Worm (Caenorhabditis elegans): ENCODE data around the gene pygl-1.
"Not testable (repeated sequence)": the region's sequence is repeated elsewhere in the genome, so short reads cannot be mapped to it uniquely, and the experiment has no call there.

The pygl-1 gene

ce11 chrV:3578813-3579212 lies at the start of gene pygl-1:
Gene pygl-1 (plus strand): TSS chrV:3579023.
- no peak for TF ChIP-seq unc-62 (GFP tag; optimal IDR thresholded peaks at IDR 0.05)

ce11 chrV:3530403-3530802 lies 48.4 kb upstream of the pygl-1 start, which contains the start of gene srbc-66:
Gene srbc-66 (plus strand): TSS chrV:3530703.
- TF ChIP-seq unc-62 (GFP tag; optimal IDR thresholded peaks at IDR 0.05) = no peak

- no peak for TF ChIP-seq unc-62 (GFP tag; optimal IDR thresholded peaks at IDR 0.05)
Measured at ce11 chrV:3535260-3535659, 43.6 kb upstream of the pygl-1 start, which contains the start of gene nhr-221. Gene nhr-221 (minus strand): TSS chrV:3535360.

- no peak for TF ChIP-seq unc-62 (GFP tag; optimal IDR thresholded peaks at IDR 0.05)
Measured at ce11 chrV:3538307-3538706, 40.5 kb upstream of the pygl-1 start, which contains the start of gene nhr-93. Gene nhr-93 (minus strand): TSS chrV:3538407.

- TF ChIP-seq unc-62 (GFP tag; optimal IDR thresholded peaks at IDR 0.05) = no peak
Measured at ce11 chrV:3541117-3541516, 37.7 kb upstream of the pygl-1 start, which contains the start of gene srbc-67. Gene srbc-67 (minus strand): TSS chrV:3541217.

ce11 chrV:3543344-3543743 lies 35.5 kb upstream of the pygl-1 start, which contains the start of gene nhr-222:
Gene nhr-222 (minus strand): TSS chrV:3543444.
- TF ChIP-seq unc-62 (GFP tag; optimal IDR thresholded peaks at IDR 0.05) = no peak

ce11 chrV:3546517-3546916 lies 32.3 kb upstream of the pygl-1 start, which contains the start of gene srbc-68:
Gene srbc-68 (minus strand): TSS chrV:3546617.
- TF ChIP-seq unc-62 (GFP tag; optimal IDR thresholded peaks at IDR 0.05) = no peak

- no peak for TF ChIP-seq unc-62 (GFP tag; optimal IDR thresholded peaks at IDR 0.05)
Measured at ce11 chrV:3548798-3549197, 30.0 kb upstream of the pygl-1 start, which contains the start of gene srw-130. Gene srw-130 (minus strand): TSS chrV:3548898.

- TF ChIP-seq unc-62 (GFP tag; optimal IDR thresholded peaks at IDR 0.05) = no peak
Measured at ce11 chrV:3549553-3549952, 29.3 kb upstream of the pygl-1 start, which contains the start of gene sri-21. Gene sri-21 (plus strand): TSS chrV:3549853.

ce11 chrV:3551765-3552164 lies 27.1 kb upstream of the pygl-1 start, which contains the start of gene grl-28:
Gene grl-28 (minus strand): TSS chrV:3551865.
- no peak for TF ChIP-seq unc-62 (GFP tag; optimal IDR thresholded peaks at IDR 0.05)

ce11 chrV:3552740-3553469 lies 25.9 kb upstream of the pygl-1 start, which contains the start of gene T24A6.20:
Gene T24A6.20 (plus strand): TSS chrV:3553134.
- TF ChIP-seq unc-62 (GFP tag; optimal IDR thresholded peaks at IDR 0.05) = no peak

ce11 chrV:3554869-3555268 lies 24.0 kb upstream of the pygl-1 start, which contains the start of gene grl-29:
Gene grl-29 (minus strand): TSS chrV:3555236.
- TF ChIP-seq unc-62 (GFP tag; optimal IDR thresholded peaks at IDR 0.05) = no peak

ce11 chrV:3555986-3556385 lies 22.8 kb upstream of the pygl-1 start, which contains the start of gene grl-30:
Gene grl-30 (plus strand): TSS chrV:3556286.
- no peak for TF ChIP-seq unc-62 (GFP tag; optimal IDR thresholded peaks at IDR 0.05)

ce11 chrV:3557422-3557821 lies 21.4 kb upstream of the pygl-1 start, which contains the start of gene grl-31:
Gene grl-31 (minus strand): TSS chrV:3557778.
- no peak for TF ChIP-seq unc-62 (GFP tag; optimal IDR thresholded peaks at IDR 0.05)

- TF ChIP-seq unc-62 (GFP tag; optimal IDR thresholded peaks at IDR 0.05) = not testable (repeated sequence)
Measured at ce11 chrV:3558744-3559143, 20.1 kb upstream of the pygl-1 start, which contains the start of gene T24A6.1. Gene T24A6.1 (plus strand): TSS chrV:3559044.

- not testable (repeated sequence) for TF ChIP-seq unc-62 (GFP tag; optimal IDR thresholded peaks at IDR 0.05)
Measured at ce11 chrV:3562824-3563223, 16.0 kb upstream of the pygl-1 start, which contains the start of gene T24A6.16. Gene T24A6.16 (minus strand): TSS chrV:3562924.

- TF ChIP-seq unc-62 (GFP tag; optimal IDR thresholded peaks at IDR 0.05) = not testable (repeated sequence)
Measured at ce11 chrV:3564335-3564734, 14.5 kb upstream of the pygl-1 start, which contains the start of gene T24A6.17. Gene T24A6.17 (minus strand): TSS chrV:3564435.

Data from whole organism, dauer.